Worm (Caenorhabditis elegans) whole organism, L1 larva: Measurements from ENCODE around the gene W08F4.1.

Experiments
- F16B12.6 ChIP-seq: fragments of 150-350 bp; optimal IDR thresholded peaks from 2 replicates; lab custom pipeline; 2014; ENCODE audit warnings: missing biosample characterization, missing genetic modification characterization
- alr-1 ChIP-seq: fragments of 200-800 bp; sonication (Bioruptor generic); optimal IDR thresholded peaks from 2 replicates; lab custom pipeline; 2018; ENCODE audit warnings: borderline replicate concordance, mild to moderate bottlenecking, missing genetic modification characterization, missing compliant biosample characterization
- ama-1 ChIP-seq: fragments of 150-350 bp; optimal IDR thresholded peaks from 2 replicates; lab custom pipeline; 2014
- blmp-1 ChIP-seq: fragments of 150-350 bp; optimal IDR thresholded peaks from 2 replicates; lab custom pipeline; 2014; ENCODE audit warnings: missing biosample characterization, missing genetic modification characterization
- ceh-88 ChIP-seq: fragments of 200-800 bp; sonication (Bioruptor generic); IDR thresholded peaks from 2 replicates; pipeline ENCODE4 v1.3.6; 2022; ENCODE audit warnings: missing genetic modification characterization, missing compliant biosample characterization
- ceh-90 ChIP-seq: sonication (generic microtip); optimal IDR thresholded peaks from 2 replicates; lab custom pipeline; 2016; ENCODE audit warnings: missing genetic modification characterization, missing compliant biosample characterization
- ces-1 ChIP-seq: fragments of 150-350 bp; optimal IDR thresholded peaks from 2 replicates; lab custom pipeline; 2014; ENCODE audit warnings: missing biosample characterization, missing genetic modification reagents, missing genetic modification characterization
- dpl-1 ChIP-seq, 3 experiments: fragments of 150-350 bp in 2 of 3; sonication (generic microtip) in 1 of 3; optimal IDR thresholded peaks; 2 replicates each; lab custom pipeline; 2014 to 2017; ENCODE audit warnings: missing biosample characterization in 3 of 3, missing genetic modification characterization in 3 of 3, missing genetic modification reagents in 3 of 3
- efl-1 ChIP-seq, 4 experiments: fragments of 150-350 bp; optimal IDR thresholded peaks in 3 of 4; peaks in 1 of 4; 1 replicate in 1 of 4; 2 replicates in 3 of 4; lab custom pipeline; 2014; ENCODE audit warnings: missing biosample characterization in 2 of 4, missing genetic modification characterization in 2 of 4, missing genetic modification reagents in 2 of 4
- efl-3 ChIP-seq: fragments of 200-800 bp; sonication (Bioruptor generic); optimal IDR thresholded peaks from 2 replicates; lab custom pipeline; 2018; ENCODE audit warnings: mild to moderate bottlenecking, missing genetic modification characterization, missing compliant biosample characterization
- egl-27 ChIP-seq, 2 experiments: fragments of 150-350 bp in 1 of 2; sonication (generic microtip); optimal IDR thresholded peaks; 3 replicates each; lab custom pipeline; 2017 to 2018; ENCODE audit warnings: missing biosample characterization in 2 of 2, missing genetic modification characterization in 2 of 2, missing genetic modification reagents in 2 of 2
- fos-1 ChIP-seq: fragments of 150-350 bp; optimal IDR thresholded peaks from 2 replicates; lab custom pipeline; 2014; ENCODE audit warnings: missing biosample characterization, missing genetic modification characterization
- hlh-4 ChIP-seq: sonication (generic microtip); optimal IDR thresholded peaks from 2 replicates; lab custom pipeline; 2016; ENCODE audit warnings: mild to moderate bottlenecking, missing genetic modification characterization, missing compliant biosample characterization
- jun-1 ChIP-seq: fragments of 150-350 bp; optimal IDR thresholded peaks from 2 replicates; lab custom pipeline; 2014; ENCODE audit warnings: missing biosample characterization, missing genetic modification reagents, missing genetic modification characterization
- lin-13 ChIP-seq: fragments of 150-350 bp; optimal IDR thresholded peaks from 2 replicates; lab custom pipeline; 2014; ENCODE audit warnings: missing biosample characterization, missing genetic modification reagents, missing genetic modification characterization
- lin-14 ChIP-seq: fragments of 200-800 bp; sonication (Bioruptor generic); optimal IDR thresholded peaks from 2 replicates; lab custom pipeline; 2018; ENCODE audit warnings: mild to moderate bottlenecking, missing genetic modification characterization, moderate library complexity, missing compliant biosample characterization
- lin-39 ChIP-seq: fragments of 150-350 bp; optimal IDR thresholded peaks from 2 replicates; lab custom pipeline; 2014; ENCODE audit warnings: missing biosample characterization, missing genetic modification reagents, missing genetic modification characterization
- mab-9 ChIP-seq: fragments of 200-800 bp; sonication (Bioruptor generic); IDR thresholded peaks from 2 replicates; pipeline ENCODE4 v1.3.6; 2022; ENCODE audit warnings: missing genetic modification reagents, missing genetic modification characterization, missing compliant biosample characterization
- mdl-1 ChIP-seq, 2 experiments: fragments of 150-350 bp; optimal IDR thresholded peaks; 2 replicates each; lab custom pipeline; 2014 to 2017; ENCODE audit warnings: missing biosample characterization in 2 of 2, missing genetic modification characterization in 2 of 2, inconsistent platforms in 1 of 2
- mep-1 ChIP-seq: fragments of 150-350 bp; optimal IDR thresholded peaks from 2 replicates; lab custom pipeline; 2014; ENCODE audit warnings: missing biosample characterization, missing genetic modification characterization
- nhr-11 ChIP-seq: fragments of 150-350 bp; optimal IDR thresholded peaks from 2 replicates; lab custom pipeline; 2014; ENCODE audit warnings: missing biosample characterization, missing genetic modification characterization
- nhr-19 ChIP-seq: fragments of 200-800 bp; sonication (Bioruptor generic); conservative IDR thresholded peaks from 2 replicates; pipeline ENCODE4 v1.3.6; 2022; ENCODE audit warnings: missing genetic modification characterization, missing compliant biosample characterization
- nhr-76 ChIP-seq: sonication (generic microtip); optimal IDR thresholded peaks from 2 replicates; lab custom pipeline; 2017; ENCODE audit warnings: missing biosample characterization, missing genetic modification characterization
- nhr-85 ChIP-seq: sonication (generic microtip); peaks from one replicate; lab custom pipeline; 2016; ENCODE audit warnings: missing genetic modification characterization, inconsistent platforms, missing compliant biosample characterization
- nhr-90 ChIP-seq: sonication (generic microtip); optimal IDR thresholded peaks from 2 replicates; lab custom pipeline; 2016; ENCODE audit warnings: mild to moderate bottlenecking, missing genetic modification characterization, missing compliant biosample characterization; ENCODE audit not compliant: poor library complexity
- pqm-1 ChIP-seq: sonication (generic microtip); optimal IDR thresholded peaks from 3 replicates; lab custom pipeline; 2017; ENCODE audit warnings: missing biosample characterization, missing genetic modification characterization
- snpc-4 ChIP-seq: fragments of 150-350 bp; optimal IDR thresholded peaks from 2 replicates; lab custom pipeline; 2014; ENCODE audit warnings: missing biosample characterization, missing genetic modification characterization
- snu-23 ChIP-seq: sonication (generic microtip); optimal IDR thresholded peaks from 2 replicates; lab custom pipeline; 2016; ENCODE audit warnings: missing genetic modification characterization, missing compliant biosample characterization
- swsn-7 ChIP-seq: sonication (generic microtip); optimal IDR thresholded peaks from 2 replicates; lab custom pipeline; 2016; ENCODE audit warnings: missing genetic modification characterization, missing compliant biosample characterization
- tbx-2 ChIP-seq: sonication (generic microtip); optimal IDR thresholded peaks from 2 replicates; lab custom pipeline; 2016; ENCODE audit warnings: missing genetic modification characterization, missing compliant biosample characterization
- unc-86 ChIP-seq: sonication (generic microtip); optimal IDR thresholded peaks from 2 replicates; lab custom pipeline; 2016; ENCODE audit warnings: missing genetic modification characterization, missing compliant biosample characterization
- unc-98 ChIP-seq: fragments of 200-800 bp; sonication (Bioruptor generic); IDR thresholded peaks from 2 replicates; pipeline ENCODE4 v1.3.6; 2022; ENCODE audit warnings: missing genetic modification characterization, missing compliant biosample characterization
- xbp-1 ChIP-seq: sonication (generic microtip); optimal IDR thresholded peaks from 2 replicates; lab custom pipeline; 2016; ENCODE audit warnings: missing genetic modification characterization, missing compliant biosample characterization
- zag-1 ChIP-seq: fragments of 150-350 bp; optimal IDR thresholded peaks from 2 replicates; lab custom pipeline; 2014; ENCODE audit warnings: missing biosample characterization, missing genetic modification characterization
- ztf-4 ChIP-seq: fragments of 150-350 bp; optimal IDR thresholded peaks from 2 replicates; lab custom pipeline; 2014; ENCODE audit warnings: missing biosample characterization, missing genetic modification characterization

Gene W08F4.1

ce11 chrII:555371-555770 lies 38.0 kb upstream of the W08F4.1 start (continued):
- TF ChIP-seq mab-9 (GFP tag; lab: Robert Waterston, UW) (no peak), hlh-4 (tag; lab: Kevin White, UChicago) (no peak), nhr-76 (tag; lab: Kevin White, UChicago) (no peak), lin-13 (GFP tag; lab: Kevin White, UChicago) (no peak), nhr-11 (tag; lab: Kevin White, UChicago) (no peak), unc-86 (tag; lab: Kevin White, UChicago) (no peak)

- no peak for TF ChIP-seq snu-23
- no peak for TF ChIP-seq lin-14 (GFP tag; lab: Kevin White, UChicago)
- no peak for TF ChIP-seq blmp-1 (tag; lab: Kevin White, UChicago)
- no peak for TF ChIP-seq unc-98
- no peak for TF ChIP-seq unc-86 (tag; lab: Kevin White, UChicago)
- TF ChIP-seq tbx-2 (tag; lab: Kevin White, UChicago), result no peak
- no peak for TF ChIP-seq nhr-19
- no peak for TF ChIP-seq efl-3 (GFP tag; lab: Kevin White, UChicago)
- TF ChIP-seq xbp-1 (tag; lab: Kevin White, UChicago), result no peak
- no peak for TF ChIP-seq ztf-4
- TF ChIP-seq efl-1 (optimal IDR thresholded peaks at IDR 0.05; lab: Kevin White, UChicago), result no peak
- TF ChIP-seq efl-1 (GFP tag; optimal IDR thresholded peaks at IDR 0.05 in 1 of 2; lab: Kevin White, UChicago), result no peak
- no peak for TF ChIP-seq ceh-90 (tag; lab: Kevin White, UChicago)
- no peak for TF ChIP-seq ceh-88 (GFP tag; lab: Robert Waterston, UW)
These were observed 37.1 kb upstream of the W08F4.1 start, which contains the start of the genes C09E8.1 and C09E8.6 for ce11 chrII:556185-556584. C09E8.1 (plus strand) TSS chrII:556485. C09E8.6 (plus strand) TSS chrII:556497.

- TF ChIP-seq unc-86 (tag; lab: Kevin White, UChicago), result no peak
- no peak for TF ChIP-seq dpl-1 (GFP tag; optimal IDR thresholded peaks at IDR 0.05; lab: Kevin White, UChicago)
- no peak for TF ChIP-seq hlh-4 (tag; lab: Kevin White, UChicago)
- TF ChIP-seq nhr-85, result no peak
- no peak for TF ChIP-seq snpc-4 (tag; lab: Kevin White, UChicago)
- no peak for TF ChIP-seq ces-1 (GFP tag; lab: Kevin White, UChicago)
- TF ChIP-seq egl-27 (tag; optimal IDR thresholded peaks at IDR 0.05; lab: Kevin White, UChicago), result no peak
- TF ChIP-seq ama-1, result no peak
- TF ChIP-seq zag-1 (tag; lab: Kevin White, UChicago), result no peak
- TF ChIP-seq alr-1 (tag; lab: Kevin White, UChicago), result no peak
- TF ChIP-seq ceh-88 (GFP tag; lab: Robert Waterston, UW), result no peak
- TF ChIP-seq xbp-1 (tag; lab: Kevin White, UChicago), result no peak
- TF ChIP-seq mdl-1 (tag; optimal IDR thresholded peaks at IDR 0.05; lab: Kevin White, UChicago), result no peak
- no peak for TF ChIP-seq swsn-7 (tag; lab: Kevin White, UChicago)
- TF ChIP-seq nhr-90, result no peak
- TF ChIP-seq lin-39 (tag; lab: Kevin White, UChicago), result no peak
- no peak for TF ChIP-seq jun-1
These were observed 24.5 kb upstream of the W08F4.1 start, which contains the start of gene W08F4.5 for ce11 chrII:568776-569175. W08F4.5 (minus strand) TSS chrII:568876.

ce11 chrII:572010-572409 lies 21.3 kb upstream of the W08F4.1 start, which contains the start of gene mlt-8:
mlt-8 (minus strand) TSS chrII:572110.
- TF ChIP-seq mep-1 (tag; lab: Kevin White, UChicago), result no peak
- peak; percentile 17 for TF ChIP-seq blmp-1 (tag; lab: Kevin White, UChicago)

- TF ChIP-seq fos-1 (tag; lab: Kevin White, UChicago), result no peak
- TF ChIP-seq nhr-85, result peak; percentile 81
- TF ChIP-seq F16B12.6 (tag; lab: Kevin White, UChicago), result no peak
- no peak for TF ChIP-seq pqm-1 (tag; lab: Kevin White, UChicago)
- peak; percentile 90 for TF ChIP-seq blmp-1 (tag; lab: Kevin White, UChicago)
- no peak for TF ChIP-seq nhr-76 (tag; lab: Kevin White, UChicago)
- TF ChIP-seq ces-1 (GFP tag; lab: Kevin White, UChicago), result no peak
These were observed 19.3 kb upstream of the W08F4.1 start for ce11 chrII:574064-574463.
